Fruit fly (Drosophila melanogaster): Measurements from ENCODE around the gene TTLL4B.

- TF ChIP-seq rgr (GFP tag; optimal IDR thresholded peaks at IDR 0.05) (no peak), Abd-B (GFP tag; optimal IDR thresholded peaks at IDR 0.05) (no peak), CrebA (GFP tag; optimal IDR thresholded peaks at IDR 0.05; ENCODE audit: borderline replicate concordance) (no peak), ey (GFP tag; optimal IDR thresholded peaks at IDR 0.05) (no peak), dl (GFP tag; optimal IDR thresholded peaks at IDR 0.05; ENCODE audit: insufficient read depth in 1 of 2, partially characterized antibody in 2 of 2) (no peak), lola (GFP tag; optimal IDR thresholded peaks at IDR 0.05) (no peak), Dfd (GFP tag; optimal IDR thresholded peaks at IDR 0.05) (no peak), usp (GFP tag; optimal IDR thresholded peaks at IDR 0.05) (no peak), sage (GFP tag; optimal IDR thresholded peaks at IDR 0.05) (no peak), Mio (GFP tag; optimal IDR thresholded peaks at IDR 0.05) (no peak), Hr78 (GFP tag; optimal IDR thresholded peaks at IDR 0.05) (no peak), brk (GFP tag; optimal IDR thresholded peaks at IDR 0.05) (no peak), CG9705 (GFP tag; optimal IDR thresholded peaks at IDR 0.05) (no peak)
Observed at dm6 chr2L:3847908-3848307, 14.6 kb upstream of the TTLL4B start.

Data from whole organism, wandering third instar larva.